Worm (Caenorhabditis elegans) whole organism, late embryonic: Measurements from ENCODE around the gene nlp-76.
"Not testable (repeated sequence)": the region's sequence is repeated elsewhere in the genome, so short reads cannot be mapped to it uniquely, and the experiment has no call there.

Source experiments
- T23F11.4 ChIP-seq: fragments of 200-800 bp; sonication (Bioruptor generic); optimal IDR thresholded peaks from 2 replicates; lab custom pipeline; 2018; ENCODE audit warnings: mild to moderate bottlenecking, missing genetic modification characterization, missing compliant biosample characterization
- ahr-1 ChIP-seq: sonication (generic microtip); optimal IDR thresholded peaks from 2 replicates; lab custom pipeline; 2016; ENCODE audit warnings: missing genetic modification characterization, missing compliant biosample characterization
- ama-1 ChIP-seq: fragments of 150-350 bp; optimal IDR thresholded peaks from 2 replicates; lab custom pipeline; 2014
- ceh-14 ChIP-seq: sonication (generic microtip); optimal IDR thresholded peaks from 2 replicates; lab custom pipeline; 2016; ENCODE audit warnings: missing genotype, missing genetic modification characterization, missing compliant biosample characterization
- ceh-24 ChIP-seq: sonication (generic microtip); optimal IDR thresholded peaks from 2 replicates; lab custom pipeline; 2016; ENCODE audit warnings: mild to moderate bottlenecking, missing genetic modification characterization, missing compliant biosample characterization
- ceh-34 ChIP-seq: sonication (generic microtip); optimal IDR thresholded peaks from 2 replicates; lab custom pipeline; 2016; ENCODE audit warnings: mild to moderate bottlenecking, missing genetic modification characterization, missing compliant biosample characterization
- ceh-45 ChIP-seq: fragments of 200-800 bp; sonication (Bioruptor generic); IDR thresholded peaks from 2 replicates; pipeline ENCODE4 v1.3.6; 2022; ENCODE audit warnings: missing genetic modification reagents, missing genetic modification characterization, missing compliant biosample characterization
- ceh-9 ChIP-seq: sonication (generic microtip); optimal IDR thresholded peaks from 2 replicates; lab custom pipeline; 2016; ENCODE audit warnings: mild to moderate bottlenecking, missing genetic modification characterization, inconsistent platforms, missing compliant biosample characterization
- che-1 ChIP-seq: sonication (generic microtip); optimal IDR thresholded peaks from 2 replicates; lab custom pipeline; 2016; ENCODE audit warnings: mild to moderate bottlenecking, missing genetic modification characterization, missing compliant biosample characterization
- dve-1 ChIP-seq: sonication (generic microtip); optimal IDR thresholded peaks from 2 replicates; lab custom pipeline; 2017; ENCODE audit warnings: antibody characterized with exemption, mild to moderate bottlenecking, missing genetic modification characterization, missing compliant biosample characterization
- elt-2 ChIP-seq: sonication (generic microtip); optimal IDR thresholded peaks from 2 replicates; lab custom pipeline; 2016; ENCODE audit warnings: missing genetic modification reagents, missing genetic modification characterization, missing compliant biosample characterization
- elt-4 ChIP-seq: sonication (generic microtip); optimal IDR thresholded peaks from 2 replicates; lab custom pipeline; 2016; ENCODE audit warnings: missing genetic modification characterization, missing compliant biosample characterization
- eyg-1 ChIP-seq: sonication (generic microtip); optimal IDR thresholded peaks from 2 replicates; lab custom pipeline; 2016; ENCODE audit warnings: missing genotype, missing genetic modification characterization, missing compliant biosample characterization
- fkh-6 ChIP-seq: sonication (generic microtip); optimal IDR thresholded peaks from 2 replicates; lab custom pipeline; 2016; ENCODE audit warnings: missing genetic modification characterization, missing compliant biosample characterization
- hlh-8 ChIP-seq: sonication (generic microtip); optimal IDR thresholded peaks from 2 replicates; lab custom pipeline; 2016; ENCODE audit warnings: missing genotype, missing genetic modification characterization, missing compliant biosample characterization
- lim-6 ChIP-seq: sonication (generic microtip); optimal IDR thresholded peaks from 2 replicates; lab custom pipeline; 2016; ENCODE audit warnings: missing genetic modification characterization, missing compliant biosample characterization
- madf-2 ChIP-seq: sonication (generic microtip); optimal IDR thresholded peaks from 2 replicates; lab custom pipeline; 2017; ENCODE audit warnings: missing genetic modification characterization, missing compliant biosample characterization
- mec-3 ChIP-seq: sonication (generic microtip); optimal IDR thresholded peaks from 2 replicates; lab custom pipeline; 2016; ENCODE audit warnings: borderline replicate concordance, missing genetic modification characterization, missing compliant biosample characterization
- odd-2 ChIP-seq: sonication (generic microtip); optimal IDR thresholded peaks from 2 replicates; lab custom pipeline; 2017; ENCODE audit warnings: antibody characterized with exemption, mild to moderate bottlenecking, missing genetic modification characterization, missing compliant biosample characterization
- sox-2 ChIP-seq: fragments of 200-800 bp; sonication (Bioruptor generic); IDR thresholded peaks from 2 replicates; pipeline ENCODE4 v1.3.6; 2022; ENCODE audit warnings: missing genetic modification reagents, missing genetic modification characterization, missing compliant biosample characterization
- tbx-7 ChIP-seq: sonication (generic microtip); optimal IDR thresholded peaks from 2 replicates; lab custom pipeline; 2016; ENCODE audit warnings: missing genotype, missing genetic modification characterization, missing compliant biosample characterization
- ttx-3 ChIP-seq: sonication (generic microtip); optimal IDR thresholded peaks from 2 replicates; lab custom pipeline; 2016; ENCODE audit warnings: missing genetic modification reagents, missing genetic modification characterization, missing compliant biosample characterization
- unc-42 ChIP-seq: sonication (generic microtip); optimal IDR thresholded peaks from 2 replicates; lab custom pipeline; 2016; ENCODE audit warnings: missing genotype, missing genetic modification characterization, missing compliant biosample characterization

Gene nlp-76

ce11 chrX:12627797-12628196, 35.9 kb downstream of the nlp-76 start:
- TF ChIP-seq elt-4 = no peak
- no peak for TF ChIP-seq dve-1 (tag; lab: Kevin White, UChicago)
- TF ChIP-seq elt-2 (tag; lab: Kevin White, UChicago) = peak; percentile 46
- no peak for TF ChIP-seq sox-2 (GFP tag; lab: Robert Waterston, UW)

ce11 chrX:12620310-12620709, 43.4 kb downstream of the nlp-76 start:
- TF ChIP-seq ceh-14 (tag; lab: Kevin White, UChicago) = no peak
- TF ChIP-seq ttx-3 (tag; lab: Kevin White, UChicago) = no peak
- TF ChIP-seq ceh-9 (tag; lab: Kevin White, UChicago) = no peak
- no peak for TF ChIP-seq ceh-45 (GFP tag; lab: Robert Waterston, UW)
- no peak for TF ChIP-seq T23F11.4 (GFP tag; lab: Kevin White, UChicago)
- no peak for TF ChIP-seq elt-4
- TF ChIP-seq eyg-1 (tag; lab: Kevin White, UChicago) = no peak
- no peak for TF ChIP-seq che-1 (tag; lab: Kevin White, UChicago)
- TF ChIP-seq tbx-7 (tag; lab: Kevin White, UChicago) = no peak
- TF ChIP-seq madf-2 (tag; lab: Kevin White, UChicago) = no peak
- no peak for TF ChIP-seq lim-6
- TF ChIP-seq mec-3 = no peak
- TF ChIP-seq odd-2 (tag; lab: Kevin White, UChicago) = no peak
- no peak for TF ChIP-seq elt-2 (tag; lab: Kevin White, UChicago)
- no peak for TF ChIP-seq ceh-34 (tag; lab: Kevin White, UChicago)
- TF ChIP-seq hlh-8 (tag; lab: Kevin White, UChicago) = no peak
- no peak for TF ChIP-seq fkh-6 (tag; lab: Kevin White, UChicago)
- no peak for TF ChIP-seq ama-1 (lab: Kevin White, UChicago)

ce11 chrX:12619165-12619564, 44.5 kb downstream of the nlp-76 start, which contains the start of gene R09A8.2:
TSS of gene R09A8.2 (plus strand) at chrX:12619465.
- no peak for TF ChIP-seq ceh-9 (tag; lab: Kevin White, UChicago)
- TF ChIP-seq, all 69 proteins: peak for 0

- TF ChIP-seq ahr-1 = no peak
- TF ChIP-seq, all 69 proteins: peak for 0
Observed at ce11 chrX:12618447-12618846, 45.3 kb downstream of the nlp-76 start.

ce11 chrX:12613451-12613850, 50.3 kb downstream of the nlp-76 start, which contains the start of gene R09A8.1:
TSS of gene R09A8.1 (plus strand) at chrX:12613751.
- TF ChIP-seq sox-2 (GFP tag; lab: Robert Waterston, UW); unc-42 (tag; lab: Kevin White, UChicago); ceh-24 (tag; lab: Kevin White, UChicago): not testable (repeated sequence)
